Worm (Caenorhabditis elegans): ENCODE data around the gene npp-21.

DNA sequence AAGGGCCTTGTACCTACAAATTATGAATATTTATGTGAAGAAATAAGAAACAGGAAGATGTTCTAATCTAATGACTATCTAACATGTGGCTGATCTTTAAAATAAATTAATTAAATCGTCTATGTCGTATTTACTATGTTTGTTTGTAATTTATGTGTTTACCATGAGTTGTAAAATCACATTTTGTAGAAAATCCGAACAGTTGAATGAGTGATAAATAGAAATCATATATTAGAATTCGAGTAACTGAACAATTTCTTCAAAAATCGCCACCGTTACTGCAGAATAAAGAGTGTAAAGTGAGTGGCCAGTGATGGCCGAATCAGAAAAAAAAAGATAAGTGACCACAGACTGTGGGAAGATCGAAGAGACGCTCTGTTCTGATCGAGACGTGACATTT is 30.6 kb downstream of the npp-21 start:
- TF ChIP-seq elt-3 (tag; optimal IDR thresholded peaks at IDR 0.05) = no peak
- TF ChIP-seq egl-27 (tag; optimal IDR thresholded peaks at IDR 0.05) = no peak
- TF ChIP-seq sptf-1 (tag; optimal IDR thresholded peaks at IDR 0.05) = no peak
- TF ChIP-seq lin-13 (GFP tag; optimal IDR thresholded peaks at IDR 0.05) = no peak
- TF ChIP-seq zag-1 (tag; optimal IDR thresholded peaks at IDR 0.05) = no peak
- TF ChIP-seq snu-23 (GFP tag; optimal IDR thresholded peaks at IDR 0.05) = no peak
- no peak for TF ChIP-seq mep-1 (tag; optimal IDR thresholded peaks at IDR 0.05)
- no peak for TF ChIP-seq tbx-2 (tag; optimal IDR thresholded peaks at IDR 0.05)
